Fruit fly (Drosophila melanogaster): ENCODE measurements around the gene CG9123.

Gene CG9123

DNA sequence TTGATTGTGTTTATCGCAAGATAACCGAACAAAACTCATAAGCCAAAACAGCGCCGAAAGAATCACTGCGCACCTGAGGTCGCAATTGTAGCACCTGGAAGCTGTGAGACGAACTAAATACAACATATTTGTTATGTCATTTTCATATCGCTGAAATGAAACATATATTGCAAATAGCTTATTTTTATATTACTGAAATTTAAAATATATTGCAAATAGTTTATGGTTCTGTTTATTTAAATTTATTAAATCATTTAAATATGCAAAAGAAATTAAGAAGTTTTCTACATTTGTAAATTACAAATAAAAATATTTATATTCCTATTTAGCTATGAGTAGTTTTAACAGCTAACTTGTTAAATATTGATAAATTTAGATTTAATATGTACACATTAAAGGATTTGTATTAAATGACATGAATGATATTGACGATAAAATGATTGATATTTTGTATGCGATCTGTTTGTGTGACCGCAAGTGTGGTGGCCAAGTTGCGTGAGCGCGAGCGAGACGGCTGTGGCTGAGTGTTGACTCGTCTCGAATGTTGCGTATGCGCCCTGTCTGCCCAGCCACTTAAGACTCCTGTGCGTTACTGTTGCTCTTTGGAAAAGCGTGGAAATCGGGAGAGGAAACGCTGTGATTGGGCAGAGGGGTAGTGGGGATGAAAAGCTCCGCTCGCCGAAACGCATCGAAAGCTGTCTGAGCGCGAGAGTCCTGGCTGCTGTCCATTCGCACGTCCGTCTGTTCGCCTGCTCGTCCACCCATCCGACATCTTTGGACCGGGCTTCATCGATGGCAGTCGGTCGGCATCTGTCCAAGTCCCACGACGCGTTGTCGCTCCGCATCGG is 44.7 kb downstream of the CG9123 start, which contains the start of gene gce (continued):
- TF ChIP-seq CG6854 (GFP tag; optimal IDR thresholded peaks at IDR 0.05) (peak; percentile 46), fd96Cb (tag; optimal IDR thresholded peaks at IDR 0.05) (peak; percentile 31), klu (GFP tag; IDR thresholded peaks at IDR 0.05) (no peak), PHDP (tag; optimal IDR thresholded peaks at IDR 0.05) (peak; percentile 62), CG2712 (tag; optimal IDR thresholded peaks at IDR 0.05) (peak; percentile 60), CG10267 (tag; optimal IDR thresholded peaks at IDR 0.05) (peak; percentile 44), CG9932 (GFP tag; IDR thresholded peaks at IDR 0.05) (peak; percentile 53), ERR (GFP tag; optimal IDR thresholded peaks at IDR 0.05) (no peak), CG7556 (GFP tag; optimal IDR thresholded peaks at IDR 0.05) (peak; percentile 86), CG10321 (GFP tag; IDR thresholded peaks at IDR 0.05) (0 out of 2 replicates have a peak, but pooled peaks have one; percentile 4), Lpt (GFP tag; optimal IDR thresholded peaks at IDR 0.05) (no peak), CG4328 (GFP tag; optimal IDR thresholded peaks at IDR 0.05) (peak; percentile 41), Sox100B (GFP tag; optimal IDR thresholded peaks at IDR 0.05) (peak; percentile 73), fd102C (GFP tag; optimal IDR thresholded peaks at IDR 0.05) (no peak), CG7839 (tag; optimal IDR thresholded peaks at IDR 0.05) (peak; percentile 75), cwo (GFP tag; optimal IDR thresholded peaks at IDR 0.05) (peak; percentile 61), CG32767 (GFP tag; IDR thresholded peaks at IDR 0.05) (no peak), CG7372 (GFP tag; IDR thresholded peaks at IDR 0.05) (peak; percentile 64), CG4424 (GFP tag; optimal IDR thresholded peaks at IDR 0.05) (peak; percentile 35), CG15514 (GFP tag; optimal IDR thresholded peaks at IDR 0.05) (peak; percentile 8), gcm (GFP tag; optimal IDR thresholded peaks at IDR 0.05) (peak; percentile 43), CG18619 (GFP tag; optimal IDR thresholded peaks at IDR 0.05) (peak; percentile 67), zf30C (GFP tag; optimal IDR thresholded peaks at IDR 0.05) (no peak), Sry-δ (GFP tag; optimal IDR thresholded peaks at IDR 0.05) (no peak), CG18599 (GFP tag; optimal IDR thresholded peaks at IDR 0.05) (peak; percentile 74), rib (GFP tag; IDR thresholded peaks at IDR 0.05) (no peak), btn (GFP tag; optimal IDR thresholded peaks at IDR 0.05) (no peak)

dm6 chrX:15292794-15293193 is 49.1 kb downstream of the CG9123 start, which contains the start of gene CG5877:
CG5877 (plus strand) TSS chrX:15293031.
- TF ChIP-seq CG6254 (GFP tag; optimal IDR thresholded peaks at IDR 0.05) = no peak
- TF ChIP-seq vnd (GFP tag; IDR thresholded peaks at IDR 0.05; ENCODE audit: partially characterized antibody) = 0 out of 3 replicates have a peak, but pooled peaks have one; percentile 25
- TF ChIP-seq sr (GFP tag; IDR thresholded peaks at IDR 0.05) = no peak
- 0 out of 4 replicates have a peak, but pooled peaks have one; percentile 32 for TF ChIP-seq Dll (GFP tag; IDR thresholded peaks at IDR 0.05; ENCODE audit: partially characterized antibody)
- peak; percentile 40 for TF ChIP-seq Abd-B (GFP tag; optimal IDR thresholded peaks at IDR 0.05)
- TF ChIP-seq Scr (GFP tag; IDR thresholded peaks at IDR 0.05; ENCODE audit: partially characterized antibody) = peak; percentile 42
- no peak for TF ChIP-seq chinmo (GFP tag; IDR thresholded peaks at IDR 0.05; ENCODE audit: partially characterized antibody)
- TF ChIP-seq CG10267 (tag; optimal IDR thresholded peaks at IDR 0.05) = peak; percentile 8
- no peak for TF ChIP-seq CG17359 (tag; optimal IDR thresholded peaks at IDR 0.05)
- no peak for TF ChIP-seq pho (GFP tag; optimal IDR thresholded peaks at IDR 0.05)
- no peak for TF ChIP-seq wor (GFP tag; IDR thresholded peaks at IDR 0.05)
- TF ChIP-seq CG7963 (GFP tag; IDR thresholded peaks at IDR 0.05; ENCODE audit: partially characterized antibody) = 0 out of 3 replicates have a peak, but pooled peaks have one; percentile 11
- TF ChIP-seq stwl (tag; optimal IDR thresholded peaks at IDR 0.05) = peak; percentile 14
- TF ChIP-seq run (tag; optimal IDR thresholded peaks at IDR 0.05) = no peak
- TF ChIP-seq CG3847 (GFP tag; IDR thresholded peaks at IDR 0.05) = no peak
- TF ChIP-seq cwo (GFP tag; optimal IDR thresholded peaks at IDR 0.05) = no peak
- no peak for TF ChIP-seq CG8290 (GFP tag; optimal IDR thresholded peaks at IDR 0.05)
- TF ChIP-seq CG8290 (tag; optimal IDR thresholded peaks at IDR 0.05) = peak in 1 of 2 experiments; percentile 16
- no peak for TF ChIP-seq prd (optimal IDR thresholded peaks at IDR 0.05)
- no peak for TF ChIP-seq prd (GFP tag; IDR thresholded peaks at IDR 0.05)
- no peak for TF ChIP-seq CG33213 (GFP tag; optimal IDR thresholded peaks at IDR 0.05)
- 0 out of 3 replicates have a peak, but pooled peaks have one; percentile 24 for TF ChIP-seq Opbp (GFP tag; IDR thresholded peaks at IDR 0.05; ENCODE audit: partially characterized antibody)
- peak; percentile 76 for TF ChIP-seq abd-A (tag; optimal IDR thresholded peaks at IDR 0.05)

Measured in whole organism, embryonic.